Worm (Caenorhabditis elegans) whole organism, L4/young adult: ENCODE results near the gene F53H4.4.

Experiments used
- W03F9.2 ChIP-seq: fragments of 150-350 bp; optimal IDR thresholded peaks from 2 replicates; lab custom pipeline; 2014; ENCODE audit warnings: missing biosample characterization, missing genetic modification characterization
- dao-5 ChIP-seq: sonication (generic microtip); optimal IDR thresholded peaks from 2 replicates; lab custom pipeline; 2016; ENCODE audit warnings: missing genotype, missing genetic modification characterization, moderate library complexity, missing compliant biosample characterization
- him-1 ChIP-seq: sonication (generic microtip); optimal IDR thresholded peaks from 2 replicates; lab custom pipeline; 2016; ENCODE audit warnings: missing genotype, missing genetic modification reagents, missing genetic modification characterization, missing compliant biosample characterization

DNA sequence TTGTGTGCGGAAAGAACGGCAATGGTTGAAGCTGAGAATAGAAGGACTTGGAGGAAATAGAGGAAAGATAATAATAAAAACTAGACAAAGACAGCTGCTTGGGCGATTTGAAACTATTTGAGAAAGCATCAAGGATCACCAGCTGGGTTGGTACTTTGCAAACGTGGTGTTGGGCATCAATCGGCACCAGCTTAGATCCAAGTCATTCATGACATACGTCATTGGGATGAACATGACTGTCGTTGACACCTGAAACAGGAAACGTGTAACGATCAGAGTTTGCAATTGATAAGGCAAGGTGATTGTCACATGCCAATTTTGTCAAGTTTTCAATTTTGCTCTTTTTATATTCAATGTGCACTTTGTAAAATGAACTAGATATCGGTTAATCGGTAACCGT, 23.7 kb upstream of the F53H4.4 start:
- TF ChIP-seq dao-5 (tag; lab: Kevin White, UChicago) (no peak), him-1 (tag; lab: Kevin White, UChicago) (no peak), W03F9.2 (tag; lab: Kevin White, UChicago) (no peak)
